Fruit fly (Drosophila melanogaster) whole organism, wandering third instar larva: Measurements from ENCODE around the gene Spn28Da.

Experiments used
- Abd-B ChIP-seq: fragments of >200 bp; optimal IDR thresholded peaks from 2 replicates; lab custom pipeline; 2017; ENCODE audit warnings: missing biosample characterization, missing genetic modification characterization
- CG32264 ChIP-seq: fragments of 200-800 bp; sonication (Bioruptor generic); optimal IDR thresholded peaks from 2 replicates; lab custom pipeline; 2016; ENCODE audit warnings: missing biosample characterization, missing genetic modification characterization
- CrebA ChIP-seq: fragments of 200-800 bp; sonication (Bioruptor generic); optimal IDR thresholded peaks from 2 replicates; lab custom pipeline; 2016; ENCODE audit warnings: missing biosample characterization, mild to moderate bottlenecking, missing genetic modification characterization, borderline replicate concordance
- Dfd ChIP-seq: fragments of >200 bp; optimal IDR thresholded peaks from 2 replicates; lab custom pipeline; 2017; ENCODE audit warnings: missing biosample characterization, missing genetic modification characterization
- Dif ChIP-seq: fragments of 200-275, 200-300 bp; sonication (Bioruptor generic); optimal IDR thresholded peaks from 2 replicates; lab custom pipeline; 2018; ENCODE audit warnings: missing biosample characterization, missing genetic modification characterization; ENCODE audit not compliant: partially characterized antibody
- GATAd ChIP-seq: sonication (Bioruptor generic); optimal IDR thresholded peaks from 2 replicates; lab custom pipeline; 2016; ENCODE audit warnings: missing biosample characterization, missing genetic modification characterization
- HLH106 ChIP-seq: fragments of 200-800 bp; optimal IDR thresholded peaks from 3 replicates; lab custom pipeline; 2019; ENCODE audit warnings: missing biosample characterization, mild to moderate bottlenecking, missing genetic modification characterization, moderate library complexity
- Hnf4 ChIP-seq: fragments of 200-800 bp; sonication (Bioruptor generic); optimal IDR thresholded peaks from 2 replicates; lab custom pipeline; 2016; ENCODE audit warnings: missing biosample characterization, mild to moderate bottlenecking, missing genetic modification characterization
- Hr78 ChIP-seq: fragments of >200 bp; optimal IDR thresholded peaks from 2 replicates; lab custom pipeline; 2017; ENCODE audit warnings: missing biosample characterization, missing genetic modification characterization
- Hr83 ChIP-seq: fragments of 200-300 bp; sonication (Bioruptor generic); optimal IDR thresholded peaks from 2 replicates; lab custom pipeline; 2016; ENCODE audit warnings: missing biosample characterization, mild to moderate bottlenecking, missing genetic modification characterization, moderate library complexity; ENCODE audit not compliant: poor library complexity, severe bottlenecking
- Jra ChIP-seq: sonication (Bioruptor generic); optimal IDR thresholded peaks from 2 replicates; lab custom pipeline; 2016; ENCODE audit warnings: missing biosample characterization, missing genetic modification characterization
- Mio ChIP-seq: sonication (Bioruptor generic); optimal IDR thresholded peaks from 2 replicates; lab custom pipeline; 2016; ENCODE audit warnings: missing biosample characterization, missing genetic modification characterization
- Myc ChIP-seq: fragments of >200 bp; optimal IDR thresholded peaks from 2 replicates; lab custom pipeline; 2017
- N ChIP-seq: fragments of >200 bp; optimal IDR thresholded peaks from 2 replicates; lab custom pipeline; 2018; ENCODE audit warnings: missing biosample characterization, missing external identifiers, missing genetic modification characterization
- OdsH ChIP-seq: fragments of 200-800 bp; sonication (Bioruptor generic); optimal IDR thresholded peaks from 2 replicates; lab custom pipeline; 2016; ENCODE audit warnings: missing biosample characterization, mild to moderate bottlenecking, missing genetic modification characterization
- Rel ChIP-seq, 2 experiments: fragments of 200-800 bp; sonication (Bioruptor generic) in 1 of 2; optimal IDR thresholded peaks; 2 replicates in 1 of 2; 3 replicates in 1 of 2; lab custom pipeline; 2016 to 2019; ENCODE audit warnings: mild to moderate bottlenecking in 2 of 2, missing biosample characterization in 2 of 2, missing genetic modification characterization in 2 of 2, moderate library complexity in 1 of 2
- Sp1 ChIP-seq: fragments of 200-800 bp; sonication (Bioruptor generic); optimal IDR thresholded peaks from 3 replicates; lab custom pipeline; 2019; ENCODE audit warnings: missing biosample characterization, mild to moderate bottlenecking, missing genetic modification characterization, moderate library complexity
- Vsx2 ChIP-seq: fragments of 200-300, 225-300 bp; sonication (Bioruptor generic); optimal IDR thresholded peaks from 2 replicates; lab custom pipeline; 2018; ENCODE audit warnings: missing biosample characterization, missing genetic modification characterization; ENCODE audit not compliant: partially characterized antibody
- br ChIP-seq: fragments of 200-800 bp; sonication (Bioruptor generic); optimal IDR thresholded peaks from 2 replicates; lab custom pipeline; 2016; ENCODE audit warnings: missing biosample characterization, missing genetic modification characterization
- brk ChIP-seq: fragments of 200-800 bp; sonication (Bioruptor generic); optimal IDR thresholded peaks from 2 replicates; lab custom pipeline; 2016; ENCODE audit warnings: missing biosample characterization, mild to moderate bottlenecking, missing genetic modification characterization
- dl ChIP-seq, 2 experiments: fragments of 175-275, 200-275 bp in 1 of 2; fragments of 200-275 bp in 1 of 2; sonication (Bioruptor generic); optimal IDR thresholded peaks; lab custom pipeline; 2018; ENCODE audit warnings: mild to moderate bottlenecking in 2 of 2, missing biosample characterization in 2 of 2, missing genetic modification characterization in 2 of 2, moderate library complexity in 2 of 2; ENCODE audit not compliant: partially characterized antibody in 2 of 2, insufficient read depth in 1 of 2
- dmrt93B ChIP-seq: fragments of 200-800 bp; sonication (Bioruptor generic); optimal IDR thresholded peaks from 2 replicates; lab custom pipeline; 2018; ENCODE audit warnings: missing biosample characterization, mild to moderate bottlenecking, missing genetic modification characterization
- dsf ChIP-seq: sonication (Bioruptor generic); optimal IDR thresholded peaks from 2 replicates; lab custom pipeline; 2016; ENCODE audit warnings: missing biosample characterization, missing genetic modification characterization, borderline replicate concordance
- ey ChIP-seq: fragments of 200-800 bp; sonication (Bioruptor generic); optimal IDR thresholded peaks from 2 replicates; lab custom pipeline; 2016; ENCODE audit warnings: missing biosample characterization, missing genetic modification characterization
- foxo ChIP-seq, 2 experiments: fragments of 200-800 bp; sonication (Bioruptor generic); optimal IDR thresholded peaks; 2 replicates in 1 of 2; 3 replicates in 1 of 2; lab custom pipeline; 2016 to 2017; ENCODE audit warnings: missing biosample characterization in 2 of 2, missing genetic modification characterization in 2 of 2
- fru ChIP-seq: fragments of 200-800 bp; sonication (Bioruptor generic); optimal IDR thresholded peaks from 3 replicates; lab custom pipeline; 2016; ENCODE audit warnings: missing biosample characterization, mild to moderate bottlenecking, missing genetic modification characterization
- h ChIP-seq: fragments of 200-800 bp; sonication (Bioruptor generic); optimal IDR thresholded peaks from 3 replicates; lab custom pipeline; 2016; ENCODE audit warnings: missing biosample characterization, mild to moderate bottlenecking, missing genetic modification characterization
- jim ChIP-seq: fragments of 175-275, 200-325 bp; sonication (Bioruptor generic); optimal IDR thresholded peaks from 2 replicates; lab custom pipeline; 2016; ENCODE audit warnings: missing biosample characterization, mild to moderate bottlenecking, missing genetic modification characterization
- lola ChIP-seq: fragments of >200 bp; optimal IDR thresholded peaks from 2 replicates; lab custom pipeline; 2017; ENCODE audit warnings: missing biosample characterization, missing genetic modification characterization
- rgr ChIP-seq: fragments of 200-800 bp; sonication (Bioruptor generic); optimal IDR thresholded peaks from 3 replicates; lab custom pipeline; 2016; ENCODE audit warnings: missing biosample characterization, mild to moderate bottlenecking, missing genetic modification characterization
- sv ChIP-seq: fragments of 200-800 bp; sonication (Bioruptor generic); optimal IDR thresholded peaks from 3 replicates; lab custom pipeline; 2016; ENCODE audit warnings: missing biosample characterization, missing genetic modification characterization
- tai ChIP-seq: sonication (Bioruptor generic); optimal IDR thresholded peaks from 2 replicates; lab custom pipeline; 2016; ENCODE audit warnings: missing biosample characterization, missing genetic modification characterization
- usp ChIP-seq: fragments of >200 bp; optimal IDR thresholded peaks from 2 replicates; lab custom pipeline; 2017; ENCODE audit warnings: missing biosample characterization, missing genetic modification characterization
- woc ChIP-seq: sonication (Bioruptor generic); optimal IDR thresholded peaks from 2 replicates; lab custom pipeline; 2016; ENCODE audit warnings: missing biosample characterization, mild to moderate bottlenecking, missing genetic modification characterization

Spn28Da gene

dm6 chr2L:7925389-7925788 is 36.5 kb upstream of the Spn28Da start (continued):
- TF ChIP-seq Dfd (GFP tag; lab: Kevin White, UChicago) = no peak
- peak; percentile 88 for TF ChIP-seq Sp1
- TF ChIP-seq, all 38 proteins: peak for 24

dm6 chr2L:7923636-7924301 is 34.8 kb upstream of the Spn28Da start:
- TF ChIP-seq foxo (GFP tag; optimal IDR thresholded peaks at IDR 0.05; lab: Kevin White, UChicago) (no peak), Dfd (GFP tag; lab: Kevin White, UChicago) (peak; percentile 94)

dm6 chr2L:7922088-7922487 is 33.2 kb upstream of the Spn28Da start:
- no peak for TF ChIP-seq CG32264 (GFP tag; lab: Kevin White, UChicago)
- TF ChIP-seq dmrt93B (GFP tag; lab: Kevin White, UChicago) = no peak
- no peak for TF ChIP-seq Hnf4 (GFP tag; lab: Kevin White, UChicago)
- TF ChIP-seq Vsx2 (GFP tag; lab: Kevin White, UChicago) = no peak
- no peak for TF ChIP-seq Abd-B (GFP tag; lab: Kevin White, UChicago)
- no peak for TF ChIP-seq ey (GFP tag; lab: Kevin White, UChicago)
- no peak for TF ChIP-seq h (GFP tag; lab: Kevin White, UChicago)
- TF ChIP-seq lola (GFP tag; lab: Kevin White, UChicago) = no peak
- no peak for TF ChIP-seq Sp1
- no peak for TF ChIP-seq foxo (GFP tag; optimal IDR thresholded peaks at IDR 0.05; lab: Kevin White, UChicago)
- TF ChIP-seq Rel (GFP tag; optimal IDR thresholded peaks at IDR 0.05; lab: Kevin White, UChicago) = no peak
- no peak for TF ChIP-seq Rel (tag; optimal IDR thresholded peaks at IDR 0.05; lab: Kevin White, UChicago)
- no peak for TF ChIP-seq woc (GFP tag; lab: Kevin White, UChicago)
- TF ChIP-seq N (GFP tag; lab: Kevin White, UChicago) = no peak
- TF ChIP-seq Hr78 = no peak
- TF ChIP-seq tai (GFP tag; lab: Kevin White, UChicago) = no peak
- TF ChIP-seq br (GFP tag; lab: Kevin White, UChicago) = no peak
- no peak for TF ChIP-seq OdsH (GFP tag; lab: Kevin White, UChicago)
- TF ChIP-seq dsf (GFP tag; lab: Kevin White, UChicago) = no peak
- TF ChIP-seq Hr83 (GFP tag; lab: Kevin White, UChicago) = no peak

- no peak for TF ChIP-seq woc (GFP tag; lab: Kevin White, UChicago)
- TF ChIP-seq Dif (GFP tag; lab: Kevin White, UChicago) = no peak
- no peak for TF ChIP-seq h (GFP tag; lab: Kevin White, UChicago)
- no peak for TF ChIP-seq Hr78
- TF ChIP-seq OdsH (GFP tag; lab: Kevin White, UChicago) = no peak
- no peak for TF ChIP-seq Myc (lab: Kevin White, UChicago)
- TF ChIP-seq sv (GFP tag; lab: Kevin White, UChicago) = no peak
- no peak for TF ChIP-seq ey (GFP tag; lab: Kevin White, UChicago)
- no peak for TF ChIP-seq Jra
- TF ChIP-seq GATAd = no peak
- no peak for TF ChIP-seq dmrt93B (GFP tag; lab: Kevin White, UChicago)
- TF ChIP-seq N (GFP tag; lab: Kevin White, UChicago) = no peak
- TF ChIP-seq br (GFP tag; lab: Kevin White, UChicago) = no peak
- TF ChIP-seq Vsx2 (GFP tag; lab: Kevin White, UChicago) = no peak
- TF ChIP-seq Abd-B (GFP tag; lab: Kevin White, UChicago) = no peak
- TF ChIP-seq foxo (GFP tag; optimal IDR thresholded peaks at IDR 0.05; lab: Kevin White, UChicago) = no peak
- no peak for TF ChIP-seq fru (GFP tag; lab: Kevin White, UChicago)
These were observed 31.7 kb upstream of the Spn28Da start for dm6 chr2L:7920590-7920989.

- TF ChIP-seq Hr78 (no peak), Hnf4 (GFP tag; lab: Kevin White, UChicago) (no peak), fru (GFP tag; lab: Kevin White, UChicago) (peak; percentile 32), foxo (GFP tag; optimal IDR thresholded peaks at IDR 0.05; lab: Kevin White, UChicago) (peak in 1 of 2 experiments; percentile 22)
These were observed 29.8 kb upstream of the Spn28Da start for dm6 chr2L:7918770-7919169.

- TF ChIP-seq dmrt93B (GFP tag; lab: Kevin White, UChicago) (peak; percentile 69), Hr83 (GFP tag; lab: Kevin White, UChicago) (no peak), Mio (peak; percentile 63), GATAd (peak; percentile 54), usp (no peak), foxo (GFP tag; optimal IDR thresholded peaks at IDR 0.05; lab: Kevin White, UChicago) (peak in 1 of 2 experiments; percentile 95), Abd-B (GFP tag; lab: Kevin White, UChicago) (no peak), sv (GFP tag; lab: Kevin White, UChicago) (peak; percentile 31), dl (GFP tag; optimal IDR thresholded peaks at IDR 0.05; lab: Kevin White, UChicago; ENCODE audit: insufficient read depth in 1 of 2, partially characterized antibody in 2 of 2) (no peak), Hr78 (no peak), ey (GFP tag; lab: Kevin White, UChicago) (peak; percentile 94), CG32264 (GFP tag; lab: Kevin White, UChicago) (peak; percentile 50), lola (GFP tag; lab: Kevin White, UChicago) (no peak), woc (GFP tag; lab: Kevin White, UChicago) (peak; percentile 55), HLH106 (tag; lab: Kevin White, UChicago) (peak; percentile 81), Jra (peak; percentile 87), CrebA (GFP tag; lab: Kevin White, UChicago) (peak; percentile 78), brk (GFP tag; lab: Kevin White, UChicago) (peak; percentile 86), jim (GFP tag; lab: Kevin White, UChicago) (no peak), Hnf4 (GFP tag; lab: Kevin White, UChicago) (peak; percentile 95), Myc (lab: Kevin White, UChicago) (no peak), rgr (GFP tag; lab: Kevin White, UChicago) (peak; percentile 96)
These were observed 27.4 kb upstream of the Spn28Da start for dm6 chr2L:7916368-7916767.
